Fruit fly (Drosophila melanogaster) whole organism, prepupa: ENCODE data around the gene Rgl.

Experiments used
- CG10631 ChIP-seq: fragments of 200-800 bp; sonication (Bioruptor generic); optimal IDR thresholded peaks from 2 replicates; lab custom pipeline; 2016; ENCODE audit warnings: missing biosample characterization, missing genetic modification characterization
- CG10669 ChIP-seq: fragments of 200-800 bp; sonication (Bioruptor generic); optimal IDR thresholded peaks from 3 replicates; lab custom pipeline; 2018; ENCODE audit warnings: missing biosample characterization, mild to moderate bottlenecking, missing genetic modification characterization, moderate library complexity
- CG3032 ChIP-seq: fragments of 200-800 bp; optimal IDR thresholded peaks from 2 replicates; lab custom pipeline; 2019; ENCODE audit warnings: missing biosample characterization, mild to moderate bottlenecking, missing genetic modification characterization, moderate library complexity
- CG6163 ChIP-seq: fragments of 200-800 bp; sonication (Bioruptor generic); IDR thresholded peaks from 3 replicates; pipeline ENCODE4 v1.3.6; 2022; ENCODE audit warnings: missing biosample characterization, missing genetic modification characterization
- CG6792 ChIP-seq: fragments of 200-800 bp; sonication (Bioruptor generic); optimal IDR thresholded peaks from 3 replicates; lab custom pipeline; 2016; ENCODE audit warnings: missing biosample characterization, missing genetic modification characterization
- Eip93F ChIP-seq: fragments of 200-800 bp; sonication (Bioruptor generic); optimal IDR thresholded peaks from 2 replicates; lab custom pipeline; 2016; ENCODE audit warnings: missing biosample characterization, mild to moderate bottlenecking, missing genetic modification characterization
- Ets21C ChIP-seq: fragments of 200-800 bp; sonication (Bioruptor generic); optimal IDR thresholded peaks from 3 replicates; lab custom pipeline; 2016; ENCODE audit warnings: missing biosample characterization, missing genetic modification characterization
- Hr38 ChIP-seq: sonication (Bioruptor generic); optimal IDR thresholded peaks from 2 replicates; lab custom pipeline; 2016; ENCODE audit warnings: missing biosample characterization, missing genetic modification characterization
- Hr39 ChIP-seq: fragments of 200-800 bp; sonication (Bioruptor generic); optimal IDR thresholded peaks from 2 replicates; lab custom pipeline; 2016; ENCODE audit warnings: missing biosample characterization, missing genetic modification characterization
- cyc ChIP-seq: fragments of 200-800 bp; sonication (Bioruptor generic); optimal IDR thresholded peaks from 3 replicates; lab custom pipeline; 2016; ENCODE audit warnings: missing biosample characterization, missing genetic modification characterization
- fkh ChIP-seq: fragments of 200-800 bp; sonication (Bioruptor generic); optimal IDR thresholded peaks from 3 replicates; lab custom pipeline; 2017; ENCODE audit warnings: missing biosample characterization, mild to moderate bottlenecking, missing genetic modification characterization, moderate library complexity
- pdm3 ChIP-seq: fragments of 200-800 bp; sonication (Bioruptor generic); optimal IDR thresholded peaks from 3 replicates; lab custom pipeline; 2016; ENCODE audit warnings: missing biosample characterization, missing genetic modification characterization
- topi ChIP-seq: fragments of 200-800 bp; sonication (Bioruptor generic); optimal IDR thresholded peaks from 3 replicates; lab custom pipeline; 2016; ENCODE audit warnings: missing biosample characterization, missing genetic modification characterization

DNA sequence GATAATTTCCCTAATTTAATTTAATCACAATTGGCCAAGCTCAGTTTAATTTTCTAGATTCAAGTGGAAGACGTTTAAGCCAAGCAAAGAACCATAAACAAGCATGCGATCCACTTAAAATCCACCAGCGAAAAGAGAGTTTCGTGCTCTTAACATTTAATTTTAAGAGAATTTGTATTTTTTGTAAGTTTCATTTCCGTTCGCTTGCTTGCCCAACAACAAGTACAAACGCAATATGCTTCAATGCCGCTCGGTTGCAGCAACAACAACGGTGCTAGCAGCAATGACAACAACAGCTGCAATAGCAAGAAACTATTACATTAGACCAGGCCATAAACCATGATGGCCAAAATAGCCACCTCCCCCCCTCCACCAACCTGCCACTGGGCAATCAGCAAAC is 9.8 kb upstream of the Rgl start:
- TF ChIP-seq Eip93F (GFP tag; lab: Kevin White, UChicago) (no peak), Hr38 (no peak), topi (GFP tag; lab: Kevin White, UChicago) (no peak), CG10669 (GFP tag; lab: Kevin White, UChicago) (no peak), CG10631 (no peak), cyc (no peak), Hr39 (GFP tag; lab: Kevin White, UChicago) (no peak), CG3032 (no peak), CG6792 (no peak), Ets21C (GFP tag; lab: Kevin White, UChicago) (no peak), CG6163 (peak; percentile 29; the same call in 1 of the 3 replicates), pdm3 (GFP tag; lab: Kevin White, UChicago) (no peak), fkh (GFP tag; lab: Kevin White, UChicago) (no peak)
